Worm (Caenorhabditis elegans): ENCODE measurements around the gene dct-5.
A peak's percentile ranks its signal among the peaks of the same experiment; 100 is the strongest.

- no peak for TF ChIP-seq ceh-6 (GFP tag; optimal IDR thresholded peaks at IDR 0.05)
- TF ChIP-seq fkh-10 (GFP tag; optimal IDR thresholded peaks at IDR 0.05), result no peak
- no peak for TF ChIP-seq ceh-45 (GFP tag; IDR thresholded peaks at IDR 0.05)
- no peak for TF ChIP-seq ama-1 (optimal IDR thresholded peaks at IDR 0.05)
- TF ChIP-seq nhr-11 (tag; optimal IDR thresholded peaks at IDR 0.05), result no peak
- TF ChIP-seq unc-55 (GFP tag; optimal IDR thresholded peaks at IDR 0.05), result peak; percentile 48
- TF ChIP-seq C08G9.2 (tag; optimal IDR thresholded peaks at IDR 0.05), result no peak
- no peak for TF ChIP-seq che-1 (tag; optimal IDR thresholded peaks at IDR 0.05)
- no peak for TF ChIP-seq lim-6 (tag; optimal IDR thresholded peaks at IDR 0.05)
- no peak for TF ChIP-seq Y22D7AL.16 (tag; optimal IDR thresholded peaks at IDR 0.05)
Observed at ce11 chrII:5465729-5466408, 29.1 kb upstream of the dct-5 start, which contains the start of gene clr-1.

All from whole organism, late embryonic.